Fruit fly (Drosophila melanogaster) whole organism, embryonic: ENCODE measurements around the gene Kpc1.
A peak's percentile ranks its signal among the peaks of the same experiment; 100 is the strongest.

Experiments
- B-H2 ChIP-seq: fragments of 200-800 bp; sonication (Bioruptor generic); optimal IDR thresholded peaks from 2 replicates; lab custom pipeline; 2018; ENCODE audit warnings: missing biosample characterization, mild to moderate bottlenecking, missing genetic modification characterization
- CG1024 ChIP-seq: fragments of 200-800 bp; sonication (Bioruptor generic); IDR thresholded peaks from 2 replicates; pipeline ENCODE4 v1.3.6; 2022; ENCODE audit warnings: missing biosample characterization, missing genetic modification characterization
- CG10321 ChIP-seq: fragments of 200-800 bp; sonication (Bioruptor generic); IDR thresholded peaks from 2 replicates; pipeline ENCODE4 v1.3.6; 2022; ENCODE audit warnings: missing biosample characterization, missing genetic modification characterization
- CG10366 ChIP-seq: fragments of 200-800 bp; sonication (Bioruptor generic); IDR thresholded peaks from 2 replicates; pipeline ENCODE4 v1.3.6; 2022; ENCODE audit warnings: missing biosample characterization, missing genetic modification characterization
- CG10543 ChIP-seq: fragments of 200-800 bp; sonication (Bioruptor generic); optimal IDR thresholded peaks from 3 replicates; lab custom pipeline; 2017; ENCODE audit warnings: missing biosample characterization, mild to moderate bottlenecking, missing genetic modification characterization, moderate library complexity
- CG11093 ChIP-seq: fragments of 200-800 bp; sonication (Bioruptor generic); IDR thresholded peaks from 3 replicates; pipeline ENCODE4 v1.3.6; 2022; ENCODE audit warnings: missing biosample characterization, missing genetic modification characterization
- CG11560 ChIP-seq: fragments of 200-800 bp; sonication (Bioruptor generic); IDR thresholded peaks from 3 replicates; pipeline ENCODE4 v1.3.6; 2022; ENCODE audit warnings: missing biosample characterization, missing genetic modification characterization
- CG12299 ChIP-seq: fragments of 200-800 bp; sonication (Bioruptor generic); optimal IDR thresholded peaks from 2 replicates; lab custom pipeline; 2018; ENCODE audit warnings: missing biosample characterization, mild to moderate bottlenecking, missing genetic modification characterization
- CG13894 ChIP-seq: fragments of 200-800 bp; sonication (Bioruptor generic); optimal IDR thresholded peaks from 3 replicates; lab custom pipeline; 2018; ENCODE audit warnings: missing biosample characterization, mild to moderate bottlenecking, missing genetic modification characterization, moderate library complexity
- CG1529 ChIP-seq: fragments of 200-800 bp; sonication (Bioruptor generic); optimal IDR thresholded peaks from 3 replicates; lab custom pipeline; 2018; ENCODE audit warnings: missing biosample characterization, missing genetic modification characterization
- CG15514 ChIP-seq: fragments of 200-800 bp; sonication (Bioruptor generic); optimal IDR thresholded peaks from 3 replicates; lab custom pipeline; 2017; ENCODE audit warnings: missing biosample characterization, missing genetic modification characterization, mild to moderate bottlenecking, moderate library complexity, missing genetic modification reagents
- CG15696 ChIP-seq: fragments of 200-800 bp; sonication (Bioruptor generic); optimal IDR thresholded peaks from 2 replicates; lab custom pipeline; 2019; ENCODE audit warnings: missing biosample characterization, mild to moderate bottlenecking, missing genetic modification characterization, moderate library complexity
- CG17802 ChIP-seq: fragments of 200-800 bp; sonication (Bioruptor generic); optimal IDR thresholded peaks from 2 replicates; lab custom pipeline; 2018; ENCODE audit warnings: missing biosample characterization, mild to moderate bottlenecking, missing genetic modification characterization, moderate library complexity
- CG18476 ChIP-seq: fragments of 200-800 bp; sonication (Bioruptor generic); optimal IDR thresholded peaks from 2 replicates; lab custom pipeline; 2016; ENCODE audit warnings: missing biosample characterization, mild to moderate bottlenecking, missing genetic modification characterization
- CG2116 ChIP-seq: fragments of 200-800 bp; sonication (Bioruptor generic); optimal IDR thresholded peaks from 3 replicates; lab custom pipeline; 2018; ENCODE audit warnings: missing biosample characterization, mild to moderate bottlenecking, missing genetic modification characterization
- CG31441 ChIP-seq: fragments of 200-800 bp; sonication (Bioruptor generic); IDR thresholded peaks from 2 replicates; pipeline ENCODE4 v1.3.6; 2022; ENCODE audit warnings: missing biosample characterization, missing genetic modification characterization
- CG3407 ChIP-seq: fragments of 200-800 bp; sonication (Bioruptor generic); optimal IDR thresholded peaks from 2 replicates; lab custom pipeline; 2018; ENCODE audit warnings: missing biosample characterization, mild to moderate bottlenecking, missing genetic modification characterization
- CG4360 ChIP-seq: fragments of 200-800 bp; sonication (Bioruptor generic); IDR thresholded peaks from 2 replicates; pipeline ENCODE4 v1.3.6; 2022; ENCODE audit warnings: missing biosample characterization, missing genetic modification characterization
- CG5245 ChIP-seq: fragments of 200-800 bp; sonication (Bioruptor generic); optimal IDR thresholded peaks from 3 replicates; lab custom pipeline; 2016; ENCODE audit warnings: missing biosample characterization, missing genetic modification characterization
- CG6654 ChIP-seq: fragments of 200-800 bp; sonication (Bioruptor generic); optimal IDR thresholded peaks from 2 replicates; lab custom pipeline; 2017; ENCODE audit warnings: missing biosample characterization, mild to moderate bottlenecking, missing genetic modification characterization
- CG6854 ChIP-seq: fragments of 200-800 bp; sonication (Bioruptor generic); optimal IDR thresholded peaks from 3 replicates; lab custom pipeline; 2017; ENCODE audit warnings: missing biosample characterization, mild to moderate bottlenecking, missing genetic modification characterization
- CG7963 ChIP-seq: fragments of 200-800 bp; sonication (Bioruptor generic); IDR thresholded peaks from 3 replicates; pipeline ENCODE4 v1.3.6; 2022; ENCODE audit warnings: missing biosample characterization, missing genetic modification characterization; ENCODE audit not compliant: partially characterized antibody
- CG7987 ChIP-seq: fragments of 200-800 bp; sonication (Bioruptor generic); optimal IDR thresholded peaks from 2 replicates; lab custom pipeline; 2018; ENCODE audit warnings: missing biosample characterization, mild to moderate bottlenecking, missing genetic modification characterization, moderate library complexity
- CHES-1-like ChIP-seq: fragments of 200-800 bp; sonication (Bioruptor generic); optimal IDR thresholded peaks from 2 replicates; lab custom pipeline; 2016; ENCODE audit warnings: missing biosample characterization, missing genetic modification characterization
- Dref ChIP-seq: fragments of 200-800 bp; sonication (Bioruptor generic); IDR thresholded peaks from 2 replicates; pipeline ENCODE4 v1.3.6; 2022; ENCODE audit warnings: missing biosample characterization, missing genetic modification characterization
- Ets65A ChIP-seq: fragments of 200-800 bp; sonication (Bioruptor generic); peaks from one replicate; lab custom pipeline; 2016; ENCODE audit warnings: missing biosample characterization, missing genetic modification characterization
- MESR4 ChIP-seq: fragments of 200-800 bp; sonication (Bioruptor generic); optimal IDR thresholded peaks from 2 replicates; lab custom pipeline; 2018; ENCODE audit warnings: missing biosample characterization, mild to moderate bottlenecking, missing genetic modification characterization, moderate library complexity
- Mes4 ChIP-seq: fragments of 200-800 bp; sonication (Bioruptor generic); optimal IDR thresholded peaks from 2 replicates; lab custom pipeline; 2016; ENCODE audit warnings: missing biosample characterization, missing genetic modification characterization
- Nf-YC ChIP-seq: fragments of 200-800 bp; optimal IDR thresholded peaks from 3 replicates; lab custom pipeline; 2019; ENCODE audit warnings: missing biosample characterization, mild to moderate bottlenecking, missing genetic modification characterization, moderate library complexity
- Pdp1 ChIP-seq, 2 experiments: fragments of 200-800 bp; sonication (Bioruptor generic); optimal IDR thresholded peaks; 3 replicates each; lab custom pipeline; 2016; ENCODE audit warnings: missing biosample characterization in 2 of 2, missing genetic modification characterization in 2 of 2, mild to moderate bottlenecking in 1 of 2, moderate library complexity in 1 of 2
- Sin3A ChIP-seq: fragments of >200 bp; optimal IDR thresholded peaks from 2 replicates; lab custom pipeline; 2018
- Sox100B ChIP-seq: fragments of 200-800 bp; sonication (Bioruptor generic); optimal IDR thresholded peaks from 3 replicates; lab custom pipeline; 2018; ENCODE audit warnings: missing biosample characterization, mild to moderate bottlenecking, missing genetic modification characterization
- Stat92E ChIP-seq, 3 experiments: fragments of >200 bp in 2 of 3; fragments of 200-800 bp in 1 of 3; sonication (Bioruptor generic) in 1 of 3; optimal IDR thresholded peaks; 2 replicates each; lab custom pipeline; 2017 to 2019; ENCODE audit warnings: missing biosample characterization in 3 of 3, missing genetic modification characterization in 3 of 3, mild to moderate bottlenecking in 1 of 3, moderate library complexity in 1 of 3
- Tbp ChIP-seq: fragments of >200 bp; optimal IDR thresholded peaks from 2 replicates; lab custom pipeline; 2018; ENCODE audit warnings: missing biosample characterization, missing genetic modification characterization
- amos ChIP-seq: fragments of 200-800 bp; sonication (Bioruptor generic); IDR thresholded peaks from 2 replicates; pipeline ENCODE4 v1.3.6; 2022; ENCODE audit warnings: missing biosample characterization, missing genetic modification characterization; ENCODE audit not compliant: partially characterized antibody
- chif ChIP-seq, 2 experiments: fragments of 200-800 bp; sonication (Bioruptor generic); optimal IDR thresholded peaks; 3 replicates each; lab custom pipeline; 2016; ENCODE audit warnings: missing biosample characterization in 2 of 2, missing genetic modification characterization in 2 of 2
- chinmo ChIP-seq: fragments of 200-800 bp; sonication (Bioruptor generic); IDR thresholded peaks from 4 replicates; pipeline ENCODE4 v1.3.6; 2022; ENCODE audit warnings: missing biosample characterization, missing genetic modification characterization; ENCODE audit not compliant: partially characterized antibody
- dati ChIP-seq: fragments of 200-800 bp; sonication (Bioruptor generic); IDR thresholded peaks from 2 replicates; pipeline ENCODE4 v1.3.6; 2022; ENCODE audit warnings: missing biosample characterization, missing genetic modification characterization
- emc ChIP-seq: fragments of 200-800 bp; sonication (Bioruptor generic); optimal IDR thresholded peaks from 2 replicates; lab custom pipeline; 2016; ENCODE audit warnings: missing biosample characterization, missing genetic modification characterization
- gro ChIP-seq: fragments of 200-800 bp; sonication (Bioruptor generic); optimal IDR thresholded peaks from 2 replicates; lab custom pipeline; 2016; ENCODE audit warnings: missing biosample characterization, missing genetic modification characterization
- gsb-n ChIP-seq: fragments of 200-800 bp; sonication (Bioruptor generic); optimal IDR thresholded peaks from 3 replicates; lab custom pipeline; 2018; ENCODE audit warnings: missing biosample characterization, mild to moderate bottlenecking, missing genetic modification characterization
- lov ChIP-seq, 2 experiments: fragments of 200-800 bp in 1 of 2; fragments of >200 bp in 1 of 2; sonication (Bioruptor generic) in 1 of 2; IDR thresholded peaks in 1 of 2; optimal IDR thresholded peaks in 1 of 2; 2 replicates in 1 of 2; 3 replicates in 1 of 2; pipeline versions ENCODE4 v1.3.6 to Lab custom; 2017 to 2022; ENCODE audit warnings: missing biosample characterization in 1 of 2, missing genetic modification characterization in 1 of 2
- pan ChIP-seq, 4 experiments: fragments of >200 bp in 3 of 4; fragments of 200-800 bp in 1 of 4; sonication (Bioruptor generic) in 1 of 4; optimal IDR thresholded peaks in 3 of 4; IDR thresholded peaks in 1 of 4; 2 replicates each; pipeline versions ENCODE4 v1.3.6 to Lab custom; 2017 to 2022; ENCODE audit warnings: missing biosample characterization in 2 of 4, missing genetic modification characterization in 2 of 4, mixed read lengths in 1 of 4
- peb ChIP-seq: fragments of 200-800 bp; sonication (Bioruptor generic); IDR thresholded peaks from 2 replicates; pipeline ENCODE4 v1.3.6; 2022; ENCODE audit warnings: missing biosample characterization, missing genetic modification characterization
- sens ChIP-seq: fragments of 200-800 bp; sonication (Bioruptor generic); peaks from one replicate; lab custom pipeline; 2016; ENCODE audit warnings: missing biosample characterization, missing genetic modification characterization
- sqz ChIP-seq: fragments of 200-800 bp; sonication (Bioruptor generic); optimal IDR thresholded peaks from 3 replicates; lab custom pipeline; 2018; ENCODE audit warnings: missing biosample characterization, mild to moderate bottlenecking, missing genetic modification characterization
- sug ChIP-seq: fragments of 200-800 bp; optimal IDR thresholded peaks from 2 replicates; lab custom pipeline; 2019; ENCODE audit warnings: missing biosample characterization, mild to moderate bottlenecking, missing genetic modification characterization, moderate library complexity
- unc-4 ChIP-seq: fragments of 200-800 bp; sonication (Bioruptor generic); IDR thresholded peaks from 2 replicates; pipeline ENCODE4 v1.3.6; 2022; ENCODE audit warnings: missing biosample characterization, missing genetic modification characterization; ENCODE audit not compliant: partially characterized antibody
- vvl ChIP-seq: fragments of 200-800 bp; sonication (Bioruptor generic); IDR thresholded peaks from 2 replicates; pipeline ENCODE4 v1.3.6; 2022; ENCODE audit warnings: missing biosample characterization, missing genetic modification characterization
- yki ChIP-seq: fragments of >200 bp; optimal IDR thresholded peaks from 3 replicates; lab custom pipeline; 2018

Kpc1 gene

dm6 chr3R:15206273-15206672, 10.3 kb upstream of the Kpc1 start, which contains the start of gene Spn88Ea (continued):
- TF ChIP-seq CG6854 (GFP tag; lab: Kevin White, UChicago) (no peak), chif (GFP tag; optimal IDR thresholded peaks at IDR 0.05; lab: Kevin White, UChicago) (no peak), chinmo (GFP tag; lab: Robert Waterston, UW) (peak; percentile 76; the same call in 2 of the 4 replicates), CG3407 (GFP tag; lab: Kevin White, UChicago) (no peak), CHES-1-like (GFP tag; lab: Kevin White, UChicago) (no peak), Ets65A (GFP tag; lab: Kevin White, UChicago) (no peak), MESR4 (GFP tag; lab: Kevin White, UChicago) (peak; percentile 18), CG31441 (GFP tag; lab: Robert Waterston, UW) (peak; percentile 99), CG5245 (GFP tag; lab: Kevin White, UChicago) (no peak), yki (lab: Kevin White, UChicago) (no peak), CG15514 (GFP tag; lab: Kevin White, UChicago) (peak; percentile 60), Sox100B (GFP tag; lab: Kevin White, UChicago) (no peak), CG10366 (GFP tag; lab: Robert Waterston, UW) (no peak), gro (GFP tag; lab: Kevin White, UChicago) (peak; percentile 22), CG13894 (tag; lab: Kevin White, UChicago) (peak; percentile 43), pan (optimal IDR thresholded peaks at IDR 0.05; lab: Kevin White, UChicago) (no peak), pan (GFP tag; optimal IDR thresholded peaks at IDR 0.05 in 1 of 2, IDR thresholded peaks at IDR 0.05 in 1 of 2) (no peak), CG4360 (no peak), CG7987 (no peak), Tbp (no peak), CG11560 (tag; lab: Robert Waterston, UW) (no peak), CG11093 (GFP tag; lab: Robert Waterston, UW) (no peak), CG6654 (GFP tag; lab: Kevin White, UChicago) (no peak), CG15696 (tag; lab: Kevin White, UChicago) (no peak), CG1024 (GFP tag; lab: Robert Waterston, UW) (no peak), Dref (GFP tag; lab: Robert Waterston, UW) (peak; percentile 65), peb (GFP tag; lab: Robert Waterston, UW) (no peak), CG12299 (tag; lab: Kevin White, UChicago) (no peak), amos (GFP tag; lab: Robert Waterston, UW) (peak; percentile 35; the same call in 1 of the 2 replicates), CG18476 (GFP tag; lab: Kevin White, UChicago) (no peak), sqz (GFP tag; lab: Kevin White, UChicago) (no peak), Stat92E (GFP tag; optimal IDR thresholded peaks at IDR 0.05; lab: Kevin White, UChicago) (no peak), emc (GFP tag; lab: Kevin White, UChicago) (no peak), gsb-n (no peak)
- TF ChIP-seq, all 482 proteins: peak for 47

- TF ChIP-seq CG17802 (tag; lab: Kevin White, UChicago) (no peak), CG10543 (GFP tag; lab: Kevin White, UChicago) (no peak), sqz (GFP tag; lab: Kevin White, UChicago) (peak; percentile 61), CG13894 (tag; lab: Kevin White, UChicago) (peak; percentile 20), Pdp1 (GFP tag; optimal IDR thresholded peaks at IDR 0.05; lab: Kevin White, UChicago) (peak in 1 of 2 experiments; percentile 48), CG10321 (GFP tag; lab: Robert Waterston, UW) (no peak), CG7963 (GFP tag; lab: Robert Waterston, UW) (0 out of 3 replicates have a peak, but pooled peaks have one; percentile 19), CG2116 (GFP tag; lab: Kevin White, UChicago) (no peak), CG1529 (no peak), chinmo (GFP tag; lab: Robert Waterston, UW) (0 out of 4 replicates have a peak, but pooled peaks have one; percentile 35), lov (optimal IDR thresholded peaks at IDR 0.05; lab: Kevin White, UChicago) (no peak), lov (GFP tag; IDR thresholded peaks at IDR 0.05; lab: Robert Waterston, UW) (no peak), B-H2 (GFP tag; lab: Kevin White, UChicago) (no peak), dati (no peak), Mes4 (GFP tag; lab: Kevin White, UChicago) (no peak), sug (no peak), sens (GFP tag; lab: Kevin White, UChicago) (peak; percentile 40), unc-4 (GFP tag; lab: Robert Waterston, UW) (no peak), vvl (GFP tag; lab: Robert Waterston, UW) (peak; percentile 61; the same call in 1 of the 2 replicates), Nf-YC (tag; lab: Kevin White, UChicago) (no peak), Sin3A (lab: Kevin White, UChicago) (no peak)
Observed at dm6 chr3R:15205223-15205622, 9.2 kb upstream of the Kpc1 start.
